Fruit fly (Drosophila melanogaster): ENCODE results near the gene CG32645.

- no peak for TF ChIP-seq Dfd (GFP tag; optimal IDR thresholded peaks at IDR 0.05)
- no peak for TF ChIP-seq sv (GFP tag; optimal IDR thresholded peaks at IDR 0.05)
- TF ChIP-seq h (GFP tag; optimal IDR thresholded peaks at IDR 0.05): peak; percentile 53
- no peak for TF ChIP-seq Abd-B (GFP tag; optimal IDR thresholded peaks at IDR 0.05)
- no peak for TF ChIP-seq sage (GFP tag; optimal IDR thresholded peaks at IDR 0.05)
- no peak for TF ChIP-seq usp (GFP tag; optimal IDR thresholded peaks at IDR 0.05)
- no peak for TF ChIP-seq Hr83 (GFP tag; optimal IDR thresholded peaks at IDR 0.05; ENCODE audit: poor library complexity, severe bottlenecking)
- peak; percentile 27 for TF ChIP-seq OdsH (GFP tag; optimal IDR thresholded peaks at IDR 0.05)
- no peak for TF ChIP-seq pan (optimal IDR thresholded peaks at IDR 0.05)
- TF ChIP-seq foxo (GFP tag; optimal IDR thresholded peaks at IDR 0.05): peak in 1 of 2 experiments; percentile 50
These were observed 4.1 kb downstream of the CG32645 start for dm6 chrX:13143100-13143499.
